Worm (Caenorhabditis elegans) whole organism, young adult: ENCODE measurements around the gene mans-4.

Source experiments
- B0336.3 ChIP-seq: fragments of 200-800 bp; sonication (Bioruptor generic); IDR thresholded peaks from 2 replicates; pipeline ENCODE4 v1.3.6; 2022; ENCODE audit warnings: missing genetic modification characterization, missing compliant biosample characterization
- C06A6.2 ChIP-seq: fragments of 200-800 bp; sonication (Bioruptor generic); conservative IDR thresholded peaks from 2 replicates; pipeline ENCODE4 v1.3.6; 2022; ENCODE audit warnings: missing genetic modification characterization, missing compliant biosample characterization
- D2030.7 ChIP-seq: fragments of 200-800 bp; sonication (Bioruptor generic); IDR thresholded peaks from 2 replicates; pipeline ENCODE4 v1.3.6; 2022; ENCODE audit warnings: missing genetic modification reagents, missing genetic modification characterization, missing compliant biosample characterization
- F22D6.2 ChIP-seq: sonication (generic microtip); optimal IDR thresholded peaks from 2 replicates; lab custom pipeline; 2016; ENCODE audit warnings: mild to moderate bottlenecking, missing genetic modification characterization, missing compliant biosample characterization
- F23B12.7 ChIP-seq: sonication (generic microtip); optimal IDR thresholded peaks from 2 replicates; lab custom pipeline; 2017; ENCODE audit warnings: missing genetic modification characterization, mild to moderate bottlenecking, missing compliant biosample characterization, antibody characterized with exemption, moderate library complexity; ENCODE audit not compliant: insufficient read depth
- F57A8.1 ChIP-seq: fragments of 200-800 bp; sonication (Bioruptor generic); optimal IDR thresholded peaks from 2 replicates; lab custom pipeline; 2018; ENCODE audit warnings: mild to moderate bottlenecking, missing genetic modification characterization, moderate library complexity, missing compliant biosample characterization
- K11D2.4 ChIP-seq: fragments of 200-800 bp; sonication (Bioruptor generic); IDR thresholded peaks from 2 replicates; pipeline ENCODE4 v1.3.6; 2022; ENCODE audit warnings: missing genetic modification reagents, missing genetic modification characterization, missing compliant biosample characterization
- Y79H2A.3 ChIP-seq: fragments of 200-800 bp; sonication (Bioruptor generic); conservative IDR thresholded peaks from 2 replicates; pipeline ENCODE4 v1.3.6; 2022; ENCODE audit warnings: missing genetic modification reagents, missing genetic modification characterization, missing compliant biosample characterization
- ZK185.1 ChIP-seq: sonication (generic microtip); optimal IDR thresholded peaks from 2 replicates; lab custom pipeline; 2016; ENCODE audit warnings: mild to moderate bottlenecking, missing genetic modification characterization, missing compliant biosample characterization; ENCODE audit not compliant: poor library complexity, severe bottlenecking
- akir-1 ChIP-seq: fragments of 200-800 bp; sonication (Bioruptor generic); optimal IDR thresholded peaks from 2 replicates; lab custom pipeline; 2018; ENCODE audit warnings: mild to moderate bottlenecking, missing genetic modification characterization, moderate library complexity, missing compliant biosample characterization
- aptf-2 ChIP-seq: fragments of 200-800 bp; sonication (Bioruptor generic); conservative IDR thresholded peaks from 2 replicates; pipeline ENCODE4 v1.3.6; 2022; ENCODE audit warnings: missing genetic modification reagents, missing genetic modification characterization, missing compliant biosample characterization
- aptf-3 ChIP-seq: fragments of 200-800 bp; sonication (Bioruptor generic); IDR thresholded peaks from 2 replicates; pipeline ENCODE4 v1.3.6; 2022; ENCODE audit warnings: missing genetic modification characterization, missing compliant biosample characterization
- athp-1 ChIP-seq: sonication (generic microtip); optimal IDR thresholded peaks from 2 replicates; lab custom pipeline; 2017; ENCODE audit warnings: mild to moderate bottlenecking, missing genetic modification characterization, missing compliant biosample characterization
- attf-5 ChIP-seq: fragments of 200-800 bp; sonication (Bioruptor generic); optimal IDR thresholded peaks from 2 replicates; lab custom pipeline; 2018; ENCODE audit warnings: mild to moderate bottlenecking, missing genetic modification characterization, missing compliant biosample characterization
- bed-1 ChIP-seq: fragments of 200-800 bp; sonication (Bioruptor generic); IDR thresholded peaks from 2 replicates; pipeline ENCODE4 v1.3.6; 2022; ENCODE audit warnings: missing genetic modification reagents, missing genetic modification characterization, missing compliant biosample characterization
- cebp-2 ChIP-seq: fragments of 200-800 bp; sonication (Bioruptor generic); IDR thresholded peaks from 2 replicates; pipeline ENCODE4 v1.3.6; 2022; ENCODE audit warnings: missing genetic modification characterization, missing compliant biosample characterization
- ceh-100 ChIP-seq: fragments of 200-800 bp; sonication (Bioruptor generic); IDR thresholded peaks from 2 replicates; pipeline ENCODE4 v1.3.6; 2022; ENCODE audit warnings: missing genetic modification reagents, missing genetic modification characterization, missing compliant biosample characterization
- chd-7 ChIP-seq: sonication (generic microtip); optimal IDR thresholded peaks from 2 replicates; lab custom pipeline; 2016; ENCODE audit warnings: mild to moderate bottlenecking, missing genetic modification characterization, moderate library complexity, missing compliant biosample characterization
- dpff-1 ChIP-seq: sonication (generic microtip); optimal IDR thresholded peaks from 2 replicates; lab custom pipeline; 2017; ENCODE audit warnings: mild to moderate bottlenecking, missing genetic modification characterization, missing compliant biosample characterization
- dpl-1 ChIP-seq: fragments of 150-350 bp; optimal IDR thresholded peaks from 2 replicates; lab custom pipeline; 2014; ENCODE audit warnings: missing biosample characterization, missing genetic modification reagents, missing genetic modification characterization
- hlh-26 ChIP-seq: fragments of 200-800 bp; sonication (Bioruptor generic); conservative IDR thresholded peaks from 2 replicates; pipeline ENCODE4 v1.3.6; 2022; ENCODE audit warnings: missing genetic modification reagents, missing genetic modification characterization, missing compliant biosample characterization
- hsf-1 ChIP-seq: fragments of 200-800 bp; sonication (Bioruptor generic); IDR thresholded peaks from 2 replicates; pipeline ENCODE4 v1.3.6; 2022; ENCODE audit warnings: missing genetic modification reagents, missing genetic modification characterization, missing compliant biosample characterization
- lin-40 ChIP-seq: sonication (generic microtip); optimal IDR thresholded peaks from 2 replicates; lab custom pipeline; 2016; ENCODE audit warnings: missing genetic modification characterization, mild to moderate bottlenecking, missing compliant biosample characterization, missing genotype, missing genetic modification reagents
- lsy-27 ChIP-seq: sonication (generic microtip); optimal IDR thresholded peaks from 2 replicates; lab custom pipeline; 2017; ENCODE audit warnings: missing genetic modification characterization, mild to moderate bottlenecking, missing compliant biosample characterization, antibody characterized with exemption, missing genotype, borderline replicate concordance; ENCODE audit not compliant: insufficient read depth
- madf-3 ChIP-seq: fragments of 200-800 bp; sonication (Bioruptor generic); IDR thresholded peaks from 2 replicates; pipeline ENCODE4 v1.3.6; 2022; ENCODE audit warnings: missing genetic modification reagents, missing genetic modification characterization, missing compliant biosample characterization
- mel-28 ChIP-seq: sonication (generic microtip); optimal IDR thresholded peaks from 2 replicates; lab custom pipeline; 2016; ENCODE audit warnings: borderline replicate concordance, mild to moderate bottlenecking, missing genetic modification characterization, missing compliant biosample characterization
- nhr-179 ChIP-seq: sonication (generic microtip); optimal IDR thresholded peaks from 2 replicates; lab custom pipeline; 2016; ENCODE audit warnings: mild to moderate bottlenecking, missing genetic modification characterization, missing compliant biosample characterization
- nhr-27 ChIP-seq: fragments of 200-800 bp; sonication (Bioruptor generic); optimal IDR thresholded peaks from 2 replicates; lab custom pipeline; 2018; ENCODE audit warnings: mild to moderate bottlenecking, missing genetic modification characterization, moderate library complexity, missing compliant biosample characterization
- pha-4 ChIP-seq: fragments of 150-350 bp; sonication (generic microtip); optimal IDR thresholded peaks from 2 replicates; lab custom pipeline; 2014; ENCODE audit warnings: missing biosample characterization, missing genetic modification reagents, missing genetic modification characterization
- rcor-1 ChIP-seq: fragments of 200-800 bp; sonication (Bioruptor generic); IDR thresholded peaks from 2 replicates; pipeline ENCODE4 v1.3.6; 2022; ENCODE audit warnings: missing genetic modification reagents, missing genetic modification characterization, missing compliant biosample characterization
- rec-8 ChIP-seq, 2 experiments: sonication (generic microtip); optimal IDR thresholded peaks; 2 replicates each; lab custom pipeline; 2016; ENCODE audit warnings: mild to moderate bottlenecking in 2 of 2, missing genetic modification characterization in 2 of 2, missing genetic modification reagents in 2 of 2, missing genotype in 2 of 2, missing biosample characterization in 1 of 2, missing compliant biosample characterization in 1 of 2, moderate library complexity in 1 of 2
- repo-1 ChIP-seq: sonication (generic microtip); optimal IDR thresholded peaks from 2 replicates; lab custom pipeline; 2017; ENCODE audit warnings: mild to moderate bottlenecking, missing genetic modification characterization, missing compliant biosample characterization
- sea-2 ChIP-seq: fragments of 200-800 bp; sonication (Bioruptor generic); IDR thresholded peaks from 2 replicates; pipeline ENCODE4 v1.3.6; 2022; ENCODE audit warnings: missing genetic modification characterization, missing compliant biosample characterization
- snpc-4 ChIP-seq, 5 experiments: fragments of 150-350 bp in 1 of 5; sonication (generic microtip) in 4 of 5; optimal IDR thresholded peaks; 2 replicates each; lab custom pipeline; 2014 to 2018; ENCODE audit warnings: missing genetic modification characterization in 5 of 5, missing biosample characterization in 3 of 5, antibody characterized with exemption in 2 of 5, mild to moderate bottlenecking in 2 of 5, missing compliant biosample characterization in 2 of 5, missing genotype in 2 of 5, moderate library complexity in 2 of 5, missing genetic modification reagents in 1 of 5
- ztf-3 ChIP-seq: fragments of 200-800 bp; sonication (Bioruptor generic); optimal IDR thresholded peaks from 2 replicates; lab custom pipeline; 2018; ENCODE audit warnings: mild to moderate bottlenecking, missing genetic modification characterization, missing compliant biosample characterization

Gene mans-4

ce11 chrIV:9093932-9094331, 15.6 kb upstream of the mans-4 start, which contains the start of gene lpl-1:
TSS of gene lpl-1 (minus strand) at chrIV:9094032.
- TF ChIP-seq F23B12.7 (tag; lab: Kevin White, UChicago): no peak
- TF ChIP-seq repo-1: peak; percentile 15
- no peak for TF ChIP-seq ZK185.1 (tag; lab: Kevin White, UChicago)
- TF ChIP-seq hlh-26: no peak
- no peak for TF ChIP-seq ztf-3 (GFP tag; lab: Kevin White, UChicago)
- TF ChIP-seq lsy-27 (tag; lab: Kevin White, UChicago): no peak

ce11 chrIV:9092011-9092410, 13.6 kb upstream of the mans-4 start:
- no peak for TF ChIP-seq bed-1 (GFP tag; lab: Robert Waterston, UW)
- peak; percentile 2 for TF ChIP-seq lin-40 (tag; lab: Kevin White, UChicago)
- 0 out of 2 replicates have a peak, but pooled peaks have one; percentile 17 for TF ChIP-seq madf-3 (GFP tag; lab: Robert Waterston, UW)
- TF ChIP-seq aptf-3 (GFP tag; lab: Robert Waterston, UW): no peak

ce11 chrIV:9090538-9091195, 12.3 kb upstream of the mans-4 start:
- no peak for TF ChIP-seq D2030.7
- TF ChIP-seq ZK185.1 (tag; lab: Kevin White, UChicago): no peak
- TF ChIP-seq rec-8 (tag; optimal IDR thresholded peaks at IDR 0.05; lab: Kevin White, UChicago): no peak
- TF ChIP-seq mel-28 (tag; lab: Kevin White, UChicago): no peak
- no peak for TF ChIP-seq athp-1 (tag; lab: Kevin White, UChicago)

ce11 chrIV:9088294-9088693, 9.9 kb upstream of the mans-4 start, which contains the start of gene msa-1:
TSS of gene msa-1 (plus strand) at chrIV:9088594.
- TF ChIP-seq sea-2 (no peak), Y79H2A.3 (GFP tag; lab: Robert Waterston, UW) (no peak), F57A8.1 (no peak), K11D2.4 (GFP tag; lab: Robert Waterston, UW) (0 out of 2 replicates have a peak, but pooled peaks have one; percentile 14)

ce11 chrIV:9082055-9082454, 3.7 kb upstream of the mans-4 start, which contains the start of gene twk-8:
TSS of gene twk-8 (plus strand) at chrIV:9082355.
- TF ChIP-seq ceh-100 (GFP tag; lab: Robert Waterston, UW) (no peak), snpc-4 (GFP tag; optimal IDR thresholded peaks at IDR 0.05; lab: Kevin White, UChicago) (no peak), snpc-4 (tag; optimal IDR thresholded peaks at IDR 0.05; lab: Kevin White, UChicago) (no peak), dpff-1 (tag; lab: Kevin White, UChicago) (no peak), repo-1 (no peak), akir-1 (GFP tag; lab: Kevin White, UChicago) (no peak), pha-4 (no peak), cebp-2 (GFP tag; lab: Robert Waterston, UW) (no peak), ztf-3 (GFP tag; lab: Kevin White, UChicago) (no peak), attf-5 (GFP tag; lab: Kevin White, UChicago) (no peak)
- TF ChIP-seq, all 124 proteins: peak for 0

ce11 chrIV:9080201-9080600, 1.8 kb upstream of the mans-4 start:
- no peak for TF ChIP-seq rcor-1 (GFP tag; lab: Robert Waterston, UW)
- TF ChIP-seq chd-7 (tag; lab: Kevin White, UChicago): no peak
- no peak for TF ChIP-seq nhr-27 (tag; lab: Kevin White, UChicago)
- TF ChIP-seq D2030.7: no peak
- no peak for TF ChIP-seq B0336.3 (GFP tag; lab: Robert Waterston, UW)
- TF ChIP-seq madf-3 (GFP tag; lab: Robert Waterston, UW): no peak
- no peak for TF ChIP-seq hsf-1
- TF ChIP-seq C06A6.2: no peak
- no peak for TF ChIP-seq aptf-2
- no peak for TF ChIP-seq nhr-179
- no peak for TF ChIP-seq F22D6.2 (tag; lab: Kevin White, UChicago)
- no peak for TF ChIP-seq dpl-1 (GFP tag; lab: Kevin White, UChicago)
- no peak for TF ChIP-seq Y79H2A.3 (GFP tag; lab: Robert Waterston, UW)
- TF ChIP-seq, all 124 proteins: peak for 0
